Fruit fly (Drosophila melanogaster): ENCODE measurements around the gene app.

app gene

DNA sequence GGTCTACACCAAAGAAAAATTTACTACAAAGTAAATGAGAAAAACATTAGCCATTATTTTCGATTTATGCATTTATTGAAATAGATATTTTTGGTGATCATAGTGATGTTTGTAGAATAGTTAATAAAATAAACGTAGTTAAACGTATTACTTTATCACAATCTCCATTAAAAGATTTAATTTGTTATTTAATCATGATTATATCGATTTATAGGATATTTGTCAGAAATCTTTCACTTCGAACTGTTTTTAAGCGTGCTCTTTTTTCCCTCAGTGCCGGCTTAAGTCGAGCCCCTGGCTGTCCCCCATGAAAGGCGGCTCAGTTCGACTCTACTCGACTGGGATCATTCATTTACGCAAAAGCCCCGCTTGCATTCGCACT, 43.0 kb downstream of the app start (continued):
- TF ChIP-seq danr (GFP tag; IDR thresholded peaks at IDR 0.05), result 0 out of 2 replicates have a peak, but pooled peaks have one; percentile 11
- peak; percentile 43 for TF ChIP-seq CG18599 (GFP tag; optimal IDR thresholded peaks at IDR 0.05)
- TF ChIP-seq emc (GFP tag; optimal IDR thresholded peaks at IDR 0.05), result no peak
- peak; percentile 7 for TF ChIP-seq CoRest (tag; optimal IDR thresholded peaks at IDR 0.05)
- TF ChIP-seq CG1792 (GFP tag; optimal IDR thresholded peaks at IDR 0.05), result no peak
- TF ChIP-seq CG11504 (tag; optimal IDR thresholded peaks at IDR 0.05), result peak; percentile 34
- TF ChIP-seq Meics (GFP tag; optimal IDR thresholded peaks at IDR 0.05), result peak; percentile 38
- TF ChIP-seq grn (GFP tag; optimal IDR thresholded peaks at IDR 0.05), result no peak
- TF ChIP-seq Sox100B (GFP tag; optimal IDR thresholded peaks at IDR 0.05), result peak; percentile 28
- TF ChIP-seq onecut (GFP tag; IDR thresholded peaks at IDR 0.05), result no peak
- TF ChIP-seq ap (GFP tag; IDR thresholded peaks at IDR 0.05), result no peak
- TF ChIP-seq eve (GFP tag; optimal IDR thresholded peaks at IDR 0.05), result no peak
- TF ChIP-seq CG18476 (GFP tag; optimal IDR thresholded peaks at IDR 0.05), result peak; percentile 15
- peak; percentile 27; the same call in 1 of the 3 replicates for TF ChIP-seq row (GFP tag; IDR thresholded peaks at IDR 0.05)
- peak; percentile 24 for TF ChIP-seq CG30403 (GFP tag; optimal IDR thresholded peaks at IDR 0.05)
- peak; percentile 38; the same call in 1 of the 2 replicates for TF ChIP-seq Drgx (GFP tag; IDR thresholded peaks at IDR 0.05)
- peak; percentile 42 for TF ChIP-seq lmd (GFP tag; IDR thresholded peaks at IDR 0.05)
- TF ChIP-seq crp (GFP tag; optimal IDR thresholded peaks at IDR 0.05), result no peak
- TF ChIP-seq luna (GFP tag; optimal IDR thresholded peaks at IDR 0.05), result no peak
- no peak for TF ChIP-seq prd (optimal IDR thresholded peaks at IDR 0.05)
- peak; percentile 45; the same call in 1 of the 3 replicates for TF ChIP-seq prd (GFP tag; IDR thresholded peaks at IDR 0.05)
- peak; percentile 11 for TF ChIP-seq CG2678 (tag; optimal IDR thresholded peaks at IDR 0.05)
- TF ChIP-seq crol (GFP tag; IDR thresholded peaks at IDR 0.05), result 0 out of 2 replicates have a peak, but pooled peaks have one; percentile 4
- TF ChIP-seq CG11695 (GFP tag; IDR thresholded peaks at IDR 0.05), result peak; percentile 36; the same call in 1 of the 3 replicates
- TF ChIP-seq ssp (GFP tag; IDR thresholded peaks at IDR 0.05), result 0 out of 2 replicates have a peak, but pooled peaks have one; percentile 7
- TF ChIP-seq mirr (GFP tag; optimal IDR thresholded peaks at IDR 0.05), result no peak
- no peak for TF ChIP-seq fd102C (GFP tag; optimal IDR thresholded peaks at IDR 0.05)
- peak; percentile 15 for TF ChIP-seq Oli (tag; optimal IDR thresholded peaks at IDR 0.05)
- TF ChIP-seq CG4617 (GFP tag; optimal IDR thresholded peaks at IDR 0.05; ENCODE audit: borderline replicate concordance), result no peak
- TF ChIP-seq CG11085 (GFP tag; IDR thresholded peaks at IDR 0.05), result no peak
- TF ChIP-seq CG12219 (GFP tag; optimal IDR thresholded peaks at IDR 0.05), result no peak
- no peak for TF ChIP-seq CG14710 (tag; optimal IDR thresholded peaks at IDR 0.05)

DNA sequence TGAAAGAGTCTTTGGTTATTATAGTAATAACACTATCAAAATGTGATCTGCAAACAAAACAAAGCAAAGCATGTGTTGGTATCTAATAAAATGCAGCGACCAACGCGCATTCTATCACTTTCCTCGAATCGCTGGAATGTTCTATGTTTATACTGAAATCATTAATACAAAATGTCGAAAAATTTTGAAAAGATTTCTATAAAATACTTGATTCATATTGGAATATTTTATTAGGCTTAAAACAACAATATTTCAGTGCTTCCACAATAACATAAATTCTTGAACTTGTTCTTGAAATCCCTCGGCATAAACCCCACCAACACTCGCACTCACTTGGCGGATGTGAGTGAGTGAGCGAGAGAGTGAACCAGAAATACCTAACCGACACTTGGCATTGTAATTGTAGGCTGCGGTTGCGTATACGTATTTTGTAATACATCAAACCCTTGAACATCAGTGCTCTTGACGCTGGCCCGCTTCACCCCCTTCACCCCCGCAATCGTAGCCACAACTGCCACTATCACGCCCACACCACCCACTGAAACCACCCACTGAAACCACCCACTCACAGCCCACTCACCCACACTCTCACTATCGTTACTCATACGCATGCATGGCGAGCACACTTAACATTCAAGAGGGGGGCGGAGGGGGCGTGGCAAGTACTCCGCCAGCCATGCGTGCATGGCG, 43.6 kb downstream of the app start:
- no peak for TF ChIP-seq dati (GFP tag; IDR thresholded peaks at IDR 0.05)
- peak; percentile 45 for TF ChIP-seq dmrt99B (tag; optimal IDR thresholded peaks at IDR 0.05)
- TF ChIP-seq crol (GFP tag; IDR thresholded peaks at IDR 0.05), result peak; percentile 89
- TF ChIP-seq CG11696 (GFP tag; IDR thresholded peaks at IDR 0.05), result no peak
- peak; percentile 39; the same call in 1 of the 2 replicates for TF ChIP-seq CG32532 (GFP tag; IDR thresholded peaks at IDR 0.05)
- TF ChIP-seq Atf6 (GFP tag; IDR thresholded peaks at IDR 0.05), result peak; percentile 53; the same call in 1 of the 2 replicates
- no peak for TF ChIP-seq CG6765 (GFP tag; optimal IDR thresholded peaks at IDR 0.05)
- no peak for TF ChIP-seq prd (optimal IDR thresholded peaks at IDR 0.05)
- TF ChIP-seq prd (GFP tag; IDR thresholded peaks at IDR 0.05), result 0 out of 3 replicates have a peak, but pooled peaks have one; percentile 6
- TF ChIP-seq ase (GFP tag; IDR thresholded peaks at IDR 0.05), result peak; percentile 41; the same call in 1 of the 3 replicates
- TF ChIP-seq caup (GFP tag; optimal IDR thresholded peaks at IDR 0.05; ENCODE audit: severe bottlenecking), result peak; percentile 12
- TF ChIP-seq CG12071 (GFP tag; optimal IDR thresholded peaks at IDR 0.05), result no peak
- no peak for TF ChIP-seq hkb (optimal IDR thresholded peaks at IDR 0.05)
- peak; percentile 54; the same call in 1 of the 2 replicates for TF ChIP-seq hkb (GFP tag; IDR thresholded peaks at IDR 0.05)
- peak; percentile 58 for TF ChIP-seq CG17328 (GFP tag; IDR thresholded peaks at IDR 0.05)
- peak; percentile 20; the same call in 1 of the 2 replicates for TF ChIP-seq Bgb (GFP tag; IDR thresholded peaks at IDR 0.05; ENCODE audit: partially characterized antibody)
- TF ChIP-seq CG11504 (tag; optimal IDR thresholded peaks at IDR 0.05), result peak; percentile 62
- no peak for TF ChIP-seq jumu (GFP tag; optimal IDR thresholded peaks at IDR 0.05)
- TF ChIP-seq CG13296 (GFP tag; optimal IDR thresholded peaks at IDR 0.05), result peak; percentile 31
- peak; percentile 65 for TF ChIP-seq gem (tag; optimal IDR thresholded peaks at IDR 0.05)
- peak; percentile 6; the same call in 1 of the 2 replicates for TF ChIP-seq CG16779 (GFP tag; IDR thresholded peaks at IDR 0.05)
- no peak for TF ChIP-seq usp (GFP tag; optimal IDR thresholded peaks at IDR 0.05)

Data from whole organism, embryonic.